Worm (Caenorhabditis elegans) whole organism, young adult: ENCODE results near the gene gpa-3.

Source experiments
- Y67H2A.10 ChIP-seq: fragments of 200-800 bp; sonication (Bioruptor generic); conservative IDR thresholded peaks from 2 replicates; pipeline ENCODE4 v1.3.6; 2022; ENCODE audit warnings: missing genetic modification reagents, missing genetic modification characterization, missing compliant biosample characterization
- ama-1 ChIP-seq, 3 experiments: fragments of 150-350 bp in 1 of 3; sonication (generic microtip) in 2 of 3; optimal IDR thresholded peaks; 2 replicates each; lab custom pipeline; 2014 to 2018; ENCODE audit warnings: missing biosample characterization in 2 of 3, missing genetic modification characterization in 2 of 3, missing genetic modification reagents in 2 of 3
- madf-3 ChIP-seq: fragments of 200-800 bp; sonication (Bioruptor generic); IDR thresholded peaks from 2 replicates; pipeline ENCODE4 v1.3.6; 2022; ENCODE audit warnings: missing genetic modification reagents, missing genetic modification characterization, missing compliant biosample characterization

ce11 chrV:9349687-9350086 is 9.9 kb downstream of the gpa-3 start, which contains the start of gene srx-47:
- TF ChIP-seq ama-1 (optimal IDR thresholded peaks at IDR 0.05; lab: Kevin White, UChicago) (no peak), ama-1 (GFP tag; optimal IDR thresholded peaks at IDR 0.05; lab: Kevin White, UChicago) (no peak), madf-3 (no peak), Y67H2A.10 (GFP tag; lab: Robert Waterston, UW) (no peak)
